Worm (Caenorhabditis elegans): ENCODE results near the gene K08B5.1.

- no peak for TF ChIP-seq egl-5 (tag; optimal IDR thresholded peaks at IDR 0.05)
- TF ChIP-seq elt-2 (tag; optimal IDR thresholded peaks at IDR 0.05): no peak
- no peak for TF ChIP-seq nfya-1 (tag; optimal IDR thresholded peaks at IDR 0.05; ENCODE audit: insufficient read depth)
- TF ChIP-seq pqm-1 (tag; optimal IDR thresholded peaks at IDR 0.05): no peak
- TF ChIP-seq ceh-9 (tag; optimal IDR thresholded peaks at IDR 0.05): no peak
- no peak for TF ChIP-seq ztf-11 (tag; optimal IDR thresholded peaks at IDR 0.05)
- TF ChIP-seq ama-1 (optimal IDR thresholded peaks at IDR 0.05): no peak
- TF ChIP-seq nhr-77 (tag; optimal IDR thresholded peaks at IDR 0.05): no peak
- no peak for TF ChIP-seq nhr-12 (tag; optimal IDR thresholded peaks at IDR 0.05)
- no peak for TF ChIP-seq nhr-237 (tag; optimal IDR thresholded peaks at IDR 0.05)
- no peak for TF ChIP-seq lin-39 (tag; optimal IDR thresholded peaks at IDR 0.05)
- no peak for TF ChIP-seq nhr-28 (tag; optimal IDR thresholded peaks at IDR 0.05)
- TF ChIP-seq zag-1 (tag; optimal IDR thresholded peaks at IDR 0.05): no peak
Measured at ce11 chrX:16579303-16579795, 21.1 kb downstream of the K08B5.1 start, which contains the start of gene ser-1.

All from whole organism, L3 larva.